Fruit fly (Drosophila melanogaster) whole organism, wandering third instar larva: ENCODE results near the gene RhoGAP68F.

Experiments
- Abd-B ChIP-seq: fragments of >200 bp; optimal IDR thresholded peaks from 2 replicates; lab custom pipeline; 2017; ENCODE audit warnings: missing biosample characterization, missing genetic modification characterization
- CG32264 ChIP-seq: fragments of 200-800 bp; sonication (Bioruptor generic); optimal IDR thresholded peaks from 2 replicates; lab custom pipeline; 2016; ENCODE audit warnings: missing biosample characterization, missing genetic modification characterization
- CG9705 ChIP-seq: fragments of 200-800 bp; sonication (Bioruptor generic); optimal IDR thresholded peaks from 2 replicates; lab custom pipeline; 2018; ENCODE audit warnings: missing biosample characterization, mild to moderate bottlenecking, missing genetic modification characterization
- CrebA ChIP-seq: fragments of 200-800 bp; sonication (Bioruptor generic); optimal IDR thresholded peaks from 2 replicates; lab custom pipeline; 2016; ENCODE audit warnings: missing biosample characterization, mild to moderate bottlenecking, missing genetic modification characterization, borderline replicate concordance
- Dfd ChIP-seq: fragments of >200 bp; optimal IDR thresholded peaks from 2 replicates; lab custom pipeline; 2017; ENCODE audit warnings: missing biosample characterization, missing genetic modification characterization
- Dif ChIP-seq: fragments of 200-275, 200-300 bp; sonication (Bioruptor generic); optimal IDR thresholded peaks from 2 replicates; lab custom pipeline; 2018; ENCODE audit warnings: missing biosample characterization, missing genetic modification characterization; ENCODE audit not compliant: partially characterized antibody
- GATAd ChIP-seq: sonication (Bioruptor generic); optimal IDR thresholded peaks from 2 replicates; lab custom pipeline; 2016; ENCODE audit warnings: missing biosample characterization, missing genetic modification characterization
- HLH106 ChIP-seq: fragments of 200-800 bp; optimal IDR thresholded peaks from 3 replicates; lab custom pipeline; 2019; ENCODE audit warnings: missing biosample characterization, mild to moderate bottlenecking, missing genetic modification characterization, moderate library complexity
- Hnf4 ChIP-seq: fragments of 200-800 bp; sonication (Bioruptor generic); optimal IDR thresholded peaks from 2 replicates; lab custom pipeline; 2016; ENCODE audit warnings: missing biosample characterization, mild to moderate bottlenecking, missing genetic modification characterization
- Hr78 ChIP-seq: fragments of >200 bp; optimal IDR thresholded peaks from 2 replicates; lab custom pipeline; 2017; ENCODE audit warnings: missing biosample characterization, missing genetic modification characterization
- Hr83 ChIP-seq: fragments of 200-300 bp; sonication (Bioruptor generic); optimal IDR thresholded peaks from 2 replicates; lab custom pipeline; 2016; ENCODE audit warnings: missing biosample characterization, mild to moderate bottlenecking, missing genetic modification characterization, moderate library complexity; ENCODE audit not compliant: poor library complexity, severe bottlenecking
- Jra ChIP-seq: sonication (Bioruptor generic); optimal IDR thresholded peaks from 2 replicates; lab custom pipeline; 2016; ENCODE audit warnings: missing biosample characterization, missing genetic modification characterization
- Mio ChIP-seq: sonication (Bioruptor generic); optimal IDR thresholded peaks from 2 replicates; lab custom pipeline; 2016; ENCODE audit warnings: missing biosample characterization, missing genetic modification characterization
- Myc ChIP-seq: fragments of >200 bp; optimal IDR thresholded peaks from 2 replicates; lab custom pipeline; 2017
- N ChIP-seq: fragments of >200 bp; optimal IDR thresholded peaks from 2 replicates; lab custom pipeline; 2018; ENCODE audit warnings: missing biosample characterization, missing external identifiers, missing genetic modification characterization
- OdsH ChIP-seq: fragments of 200-800 bp; sonication (Bioruptor generic); optimal IDR thresholded peaks from 2 replicates; lab custom pipeline; 2016; ENCODE audit warnings: missing biosample characterization, mild to moderate bottlenecking, missing genetic modification characterization
- Rel ChIP-seq, 2 experiments: fragments of 200-800 bp; sonication (Bioruptor generic) in 1 of 2; optimal IDR thresholded peaks; 2 replicates in 1 of 2; 3 replicates in 1 of 2; lab custom pipeline; 2016 to 2019; ENCODE audit warnings: mild to moderate bottlenecking in 2 of 2, missing biosample characterization in 2 of 2, missing genetic modification characterization in 2 of 2, moderate library complexity in 1 of 2
- Sp1 ChIP-seq: fragments of 200-800 bp; sonication (Bioruptor generic); optimal IDR thresholded peaks from 3 replicates; lab custom pipeline; 2019; ENCODE audit warnings: missing biosample characterization, mild to moderate bottlenecking, missing genetic modification characterization, moderate library complexity
- Vsx2 ChIP-seq: fragments of 200-300, 225-300 bp; sonication (Bioruptor generic); optimal IDR thresholded peaks from 2 replicates; lab custom pipeline; 2018; ENCODE audit warnings: missing biosample characterization, missing genetic modification characterization; ENCODE audit not compliant: partially characterized antibody
- br ChIP-seq: fragments of 200-800 bp; sonication (Bioruptor generic); optimal IDR thresholded peaks from 2 replicates; lab custom pipeline; 2016; ENCODE audit warnings: missing biosample characterization, missing genetic modification characterization
- brk ChIP-seq: fragments of 200-800 bp; sonication (Bioruptor generic); optimal IDR thresholded peaks from 2 replicates; lab custom pipeline; 2016; ENCODE audit warnings: missing biosample characterization, mild to moderate bottlenecking, missing genetic modification characterization
- dl ChIP-seq, 2 experiments: fragments of 175-275, 200-275 bp in 1 of 2; fragments of 200-275 bp in 1 of 2; sonication (Bioruptor generic); optimal IDR thresholded peaks; lab custom pipeline; 2018; ENCODE audit warnings: mild to moderate bottlenecking in 2 of 2, missing biosample characterization in 2 of 2, missing genetic modification characterization in 2 of 2, moderate library complexity in 2 of 2; ENCODE audit not compliant: partially characterized antibody in 2 of 2, insufficient read depth in 1 of 2
- dmrt93B ChIP-seq: fragments of 200-800 bp; sonication (Bioruptor generic); optimal IDR thresholded peaks from 2 replicates; lab custom pipeline; 2018; ENCODE audit warnings: missing biosample characterization, mild to moderate bottlenecking, missing genetic modification characterization
- dsf ChIP-seq: sonication (Bioruptor generic); optimal IDR thresholded peaks from 2 replicates; lab custom pipeline; 2016; ENCODE audit warnings: missing biosample characterization, missing genetic modification characterization, borderline replicate concordance
- ey ChIP-seq: fragments of 200-800 bp; sonication (Bioruptor generic); optimal IDR thresholded peaks from 2 replicates; lab custom pipeline; 2016; ENCODE audit warnings: missing biosample characterization, missing genetic modification characterization
- foxo ChIP-seq, 2 experiments: fragments of 200-800 bp; sonication (Bioruptor generic); optimal IDR thresholded peaks; 2 replicates in 1 of 2; 3 replicates in 1 of 2; lab custom pipeline; 2016 to 2017; ENCODE audit warnings: missing biosample characterization in 2 of 2, missing genetic modification characterization in 2 of 2
- fru ChIP-seq: fragments of 200-800 bp; sonication (Bioruptor generic); optimal IDR thresholded peaks from 3 replicates; lab custom pipeline; 2016; ENCODE audit warnings: missing biosample characterization, mild to moderate bottlenecking, missing genetic modification characterization
- h ChIP-seq: fragments of 200-800 bp; sonication (Bioruptor generic); optimal IDR thresholded peaks from 3 replicates; lab custom pipeline; 2016; ENCODE audit warnings: missing biosample characterization, mild to moderate bottlenecking, missing genetic modification characterization
- jim ChIP-seq: fragments of 175-275, 200-325 bp; sonication (Bioruptor generic); optimal IDR thresholded peaks from 2 replicates; lab custom pipeline; 2016; ENCODE audit warnings: missing biosample characterization, mild to moderate bottlenecking, missing genetic modification characterization
- lola ChIP-seq: fragments of >200 bp; optimal IDR thresholded peaks from 2 replicates; lab custom pipeline; 2017; ENCODE audit warnings: missing biosample characterization, missing genetic modification characterization
- pan ChIP-seq: fragments of >200 bp; optimal IDR thresholded peaks from 2 replicates; lab custom pipeline; 2017
- psq ChIP-seq: fragments of 200-800 bp; sonication (Bioruptor generic); optimal IDR thresholded peaks from 3 replicates; lab custom pipeline; 2017; ENCODE audit warnings: missing biosample characterization, mild to moderate bottlenecking, missing genetic modification characterization, moderate library complexity
- rgr ChIP-seq: fragments of 200-800 bp; sonication (Bioruptor generic); optimal IDR thresholded peaks from 3 replicates; lab custom pipeline; 2016; ENCODE audit warnings: missing biosample characterization, mild to moderate bottlenecking, missing genetic modification characterization
- sage ChIP-seq: fragments of 200-800 bp; sonication (Bioruptor generic); optimal IDR thresholded peaks from 2 replicates; lab custom pipeline; 2016; ENCODE audit warnings: missing biosample characterization, mild to moderate bottlenecking, missing genetic modification characterization
- sv ChIP-seq: fragments of 200-800 bp; sonication (Bioruptor generic); optimal IDR thresholded peaks from 3 replicates; lab custom pipeline; 2016; ENCODE audit warnings: missing biosample characterization, missing genetic modification characterization
- tai ChIP-seq: sonication (Bioruptor generic); optimal IDR thresholded peaks from 2 replicates; lab custom pipeline; 2016; ENCODE audit warnings: missing biosample characterization, missing genetic modification characterization
- usp ChIP-seq: fragments of >200 bp; optimal IDR thresholded peaks from 2 replicates; lab custom pipeline; 2017; ENCODE audit warnings: missing biosample characterization, missing genetic modification characterization
- woc ChIP-seq: sonication (Bioruptor generic); optimal IDR thresholded peaks from 2 replicates; lab custom pipeline; 2016; ENCODE audit warnings: missing biosample characterization, mild to moderate bottlenecking, missing genetic modification characterization

Gene RhoGAP68F

DNA sequence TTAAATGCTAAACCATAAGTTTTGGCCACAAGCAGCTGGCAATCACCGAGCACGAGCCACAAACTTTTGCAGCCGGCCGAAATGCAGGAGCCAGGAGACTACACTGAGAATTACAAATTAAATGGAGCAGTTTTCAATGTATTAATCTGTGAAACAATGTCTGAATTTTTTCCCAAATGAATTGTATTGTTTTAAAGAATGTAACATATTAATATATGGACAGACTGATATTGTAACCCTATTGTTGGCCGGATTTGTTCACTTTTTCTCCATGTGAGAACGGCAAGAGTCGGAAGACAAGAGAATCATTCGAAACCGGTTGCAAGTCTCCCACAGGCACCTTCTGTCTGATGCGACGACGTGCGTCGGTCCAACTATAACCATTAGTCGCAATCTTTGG lies 23.6 kb upstream of the RhoGAP68F start:
- TF ChIP-seq GATAd (no peak), CG9705 (GFP tag; lab: Kevin White, UChicago) (peak; percentile 71), N (no peak), Hr78 (GFP tag; lab: Kevin White, UChicago) (no peak), CrebA (GFP tag; lab: Kevin White, UChicago) (no peak), Hr83 (GFP tag; lab: Kevin White, UChicago) (no peak), sv (GFP tag; lab: Kevin White, UChicago) (no peak), Sp1 (GFP tag; lab: Kevin White, UChicago) (peak; percentile 89), Abd-B (no peak), Vsx2 (no peak), OdsH (GFP tag; lab: Kevin White, UChicago) (peak; percentile 93), sage (GFP tag; lab: Kevin White, UChicago) (peak; percentile 89), usp (no peak), HLH106 (tag; lab: Kevin White, UChicago) (peak; percentile 91), fru (GFP tag; lab: Kevin White, UChicago) (peak; percentile 94), rgr (peak; percentile 91), dl (GFP tag; optimal IDR thresholded peaks at IDR 0.05; lab: Kevin White, UChicago; ENCODE audit: insufficient read depth in 1 of 2, partially characterized antibody in 2 of 2) (no peak), Dif (GFP tag; lab: Kevin White, UChicago) (no peak), h (GFP tag; lab: Kevin White, UChicago) (peak; percentile 93), CG32264 (GFP tag; lab: Kevin White, UChicago) (peak; percentile 82), ey (GFP tag; lab: Kevin White, UChicago) (peak; percentile 93), pan (no peak), dsf (GFP tag; lab: Kevin White, UChicago) (peak; percentile 62), lola (no peak), foxo (GFP tag; optimal IDR thresholded peaks at IDR 0.05; lab: Kevin White, UChicago) (peak; percentile 46 to 93), Hnf4 (GFP tag; lab: Kevin White, UChicago) (peak; percentile 84), psq (peak; percentile 90), Jra (GFP tag; lab: Kevin White, UChicago) (peak; percentile 78), dmrt93B (GFP tag; lab: Kevin White, UChicago) (peak; percentile 79), tai (GFP tag; lab: Kevin White, UChicago) (no peak), Dfd (no peak), woc (peak; percentile 89), br (peak; percentile 94), Myc (no peak), jim (no peak), Mio (GFP tag; lab: Kevin White, UChicago) (peak; percentile 22), Rel (GFP tag; optimal IDR thresholded peaks at IDR 0.05; lab: Kevin White, UChicago) (peak; percentile 96), Rel (tag; optimal IDR thresholded peaks at IDR 0.05; lab: Kevin White, UChicago) (peak; percentile 58), brk (GFP tag; lab: Kevin White, UChicago) (peak; percentile 86)

DNA sequence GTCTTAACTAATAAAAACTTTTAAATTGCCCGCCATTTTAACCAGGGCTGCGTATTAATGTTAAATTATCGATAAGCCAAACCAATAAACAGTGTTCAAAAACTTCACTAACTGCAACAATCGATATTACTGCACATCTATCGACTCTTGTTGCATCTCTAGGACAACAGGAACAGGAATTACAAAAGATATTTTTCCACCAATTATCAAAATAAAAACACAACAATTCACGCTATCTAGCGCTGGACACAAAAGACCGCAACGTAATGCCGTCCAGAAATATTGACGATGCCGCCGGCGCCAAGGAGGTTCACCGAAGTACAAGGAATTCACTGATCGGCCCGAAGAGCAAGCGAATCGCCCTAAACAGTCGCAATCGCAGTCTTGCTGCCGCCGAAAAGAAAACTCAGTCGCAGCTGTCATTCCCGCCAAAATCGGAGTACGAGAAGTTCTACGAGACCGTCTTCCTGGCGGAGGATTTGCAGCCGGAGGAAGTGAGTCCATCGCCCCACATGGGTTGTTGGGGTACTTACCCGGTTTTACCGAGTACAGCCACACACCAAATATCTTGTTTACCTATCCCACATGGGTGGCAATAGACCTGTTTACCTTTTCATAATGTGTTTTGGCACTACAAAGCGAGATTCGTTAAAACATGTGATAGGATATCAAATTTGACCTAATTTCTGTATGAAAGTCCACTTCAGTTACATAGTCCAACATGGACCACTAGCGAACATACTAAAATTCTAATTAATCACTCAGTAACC lies 22.5 kb upstream of the RhoGAP68F start, which contains the start of gene vers:
TSS of gene vers (plus strand) at position 136 of the 770 bp plus-strand sequence.
- peak; percentile 57 for TF ChIP-seq Hnf4 (GFP tag; lab: Kevin White, UChicago)
- TF ChIP-seq usp = no peak
- TF ChIP-seq dmrt93B (GFP tag; lab: Kevin White, UChicago) = no peak
- no peak for TF ChIP-seq CG9705 (GFP tag; lab: Kevin White, UChicago)
- TF ChIP-seq Myc = no peak
- no peak for TF ChIP-seq Hr78 (GFP tag; lab: Kevin White, UChicago)
- TF ChIP-seq Abd-B = no peak
- peak; percentile 10 for TF ChIP-seq HLH106 (tag; lab: Kevin White, UChicago)
- TF ChIP-seq N = no peak
- TF ChIP-seq dsf (GFP tag; lab: Kevin White, UChicago) = no peak
- no peak for TF ChIP-seq Vsx2
- no peak for TF ChIP-seq GATAd
- TF ChIP-seq dl (GFP tag; optimal IDR thresholded peaks at IDR 0.05; lab: Kevin White, UChicago; ENCODE audit: insufficient read depth in 1 of 2, partially characterized antibody in 2 of 2) = no peak
- no peak for TF ChIP-seq tai (GFP tag; lab: Kevin White, UChicago)
- TF ChIP-seq brk (GFP tag; lab: Kevin White, UChicago) = peak; percentile 48
- no peak for TF ChIP-seq sv (GFP tag; lab: Kevin White, UChicago)
- TF ChIP-seq foxo (GFP tag; optimal IDR thresholded peaks at IDR 0.05; lab: Kevin White, UChicago) = peak in 1 of 2 experiments; percentile 23
- TF ChIP-seq Sp1 (GFP tag; lab: Kevin White, UChicago) = no peak
- TF ChIP-seq CG32264 (GFP tag; lab: Kevin White, UChicago) = no peak
- TF ChIP-seq Jra (GFP tag; lab: Kevin White, UChicago) = peak; percentile 14
- TF ChIP-seq pan = no peak
- no peak for TF ChIP-seq CrebA (GFP tag; lab: Kevin White, UChicago)
- TF ChIP-seq lola = no peak
- no peak for TF ChIP-seq br
- TF ChIP-seq ey (GFP tag; lab: Kevin White, UChicago) = no peak
- TF ChIP-seq jim = no peak
- peak; percentile 33 for TF ChIP-seq h (GFP tag; lab: Kevin White, UChicago)
- TF ChIP-seq Rel (GFP tag; optimal IDR thresholded peaks at IDR 0.05; lab: Kevin White, UChicago) = no peak
- TF ChIP-seq Rel (tag; optimal IDR thresholded peaks at IDR 0.05; lab: Kevin White, UChicago) = peak; percentile 36
- peak; percentile 45 for TF ChIP-seq Hr83 (GFP tag; lab: Kevin White, UChicago)
